Worm (Caenorhabditis elegans) whole organism, young adult: ENCODE measurements around the gene mdt-26.

Experiments
- B0261.1 ChIP-seq: sonication (generic microtip); optimal IDR thresholded peaks from 2 replicates; lab custom pipeline; 2016; ENCODE audit warnings: mild to moderate bottlenecking, missing genetic modification characterization, moderate library complexity, missing compliant biosample characterization
- B0336.3 ChIP-seq: fragments of 200-800 bp; sonication (Bioruptor generic); IDR thresholded peaks from 2 replicates; pipeline ENCODE4 v1.3.6; 2022; ENCODE audit warnings: missing genetic modification characterization, missing compliant biosample characterization
- C17E4.6 ChIP-seq: fragments of 200-800 bp; sonication (Bioruptor generic); IDR thresholded peaks from 2 replicates; pipeline ENCODE4 v1.3.6; 2022; ENCODE audit warnings: missing genetic modification reagents, missing genetic modification characterization, missing compliant biosample characterization
- F23B12.7 ChIP-seq: sonication (generic microtip); optimal IDR thresholded peaks from 2 replicates; lab custom pipeline; 2017; ENCODE audit warnings: missing genetic modification characterization, mild to moderate bottlenecking, missing compliant biosample characterization, antibody characterized with exemption, moderate library complexity; ENCODE audit not compliant: insufficient read depth
- F49E8.2 ChIP-seq: sonication (generic microtip); optimal IDR thresholded peaks from 3 replicates; lab custom pipeline; 2017; ENCODE audit warnings: missing genetic modification characterization, mild to moderate bottlenecking, missing compliant biosample characterization, antibody characterized with exemption, moderate library complexity; ENCODE audit not compliant: insufficient read depth
- F57C9.4 ChIP-seq: sonication (generic microtip); optimal IDR thresholded peaks from 2 replicates; lab custom pipeline; 2017; ENCODE audit warnings: mild to moderate bottlenecking, missing genetic modification characterization, missing compliant biosample characterization
- T07F8.4 ChIP-seq: sonication (generic microtip); optimal IDR thresholded peaks from 2 replicates; lab custom pipeline; 2016; ENCODE audit warnings: mild to moderate bottlenecking, missing genetic modification characterization, moderate library complexity, missing compliant biosample characterization
- T26A5.8 ChIP-seq: sonication (generic microtip); optimal IDR thresholded peaks from 2 replicates; lab custom pipeline; 2016; ENCODE audit warnings: missing genetic modification characterization, missing compliant biosample characterization
- Y53F4B.3 ChIP-seq: fragments of 200-800 bp; sonication (Bioruptor generic); IDR thresholded peaks from 2 replicates; pipeline ENCODE4 v1.3.6; 2022; ENCODE audit warnings: missing genetic modification reagents, missing genetic modification characterization, missing compliant biosample characterization
- Y53G8AR.9 ChIP-seq: fragments of 200-800 bp; sonication (Bioruptor generic); conservative IDR thresholded peaks from 2 replicates; pipeline ENCODE4 v1.3.6; 2022; ENCODE audit warnings: missing genetic modification reagents, missing genetic modification characterization, missing compliant biosample characterization
- Y67H2A.10 ChIP-seq: fragments of 200-800 bp; sonication (Bioruptor generic); conservative IDR thresholded peaks from 2 replicates; pipeline ENCODE4 v1.3.6; 2022; ENCODE audit warnings: missing genetic modification reagents, missing genetic modification characterization, missing compliant biosample characterization
- Y95B8A.8 ChIP-seq: fragments of 200-800 bp; sonication (Bioruptor generic); IDR thresholded peaks from 2 replicates; pipeline ENCODE4 v1.3.6; 2022; ENCODE audit warnings: missing genetic modification reagents, missing genetic modification characterization, missing compliant biosample characterization
- ZK185.1 ChIP-seq: sonication (generic microtip); optimal IDR thresholded peaks from 2 replicates; lab custom pipeline; 2016; ENCODE audit warnings: mild to moderate bottlenecking, missing genetic modification characterization, missing compliant biosample characterization; ENCODE audit not compliant: poor library complexity, severe bottlenecking
- ama-1 ChIP-seq, 3 experiments: fragments of 150-350 bp in 1 of 3; sonication (generic microtip) in 2 of 3; optimal IDR thresholded peaks; 2 replicates each; lab custom pipeline; 2014 to 2018; ENCODE audit warnings: missing biosample characterization in 2 of 3, missing genetic modification characterization in 2 of 3, missing genetic modification reagents in 2 of 3
- attf-3 ChIP-seq: fragments of 200-800 bp; sonication (Bioruptor generic); conservative IDR thresholded peaks from 2 replicates; pipeline ENCODE4 v1.3.6; 2022; ENCODE audit warnings: missing genetic modification reagents, missing genetic modification characterization, missing compliant biosample characterization
- attf-6 ChIP-seq: fragments of 200-800 bp; sonication (Bioruptor generic); IDR thresholded peaks from 2 replicates; pipeline ENCODE4 v1.3.6; 2022; ENCODE audit warnings: missing genetic modification reagents, missing genetic modification characterization, missing compliant biosample characterization
- ceh-27 ChIP-seq: fragments of 200-800 bp; sonication (Bioruptor generic); optimal IDR thresholded peaks from 2 replicates; lab custom pipeline; 2018; ENCODE audit warnings: mild to moderate bottlenecking, missing genetic modification characterization, moderate library complexity, missing compliant biosample characterization
- ceh-91 ChIP-seq: fragments of 200-800 bp; sonication (Bioruptor generic); IDR thresholded peaks from 2 replicates; pipeline ENCODE4 v1.3.6; 2022; ENCODE audit warnings: missing genetic modification reagents, missing genetic modification characterization, missing compliant biosample characterization
- chd-7 ChIP-seq: sonication (generic microtip); optimal IDR thresholded peaks from 2 replicates; lab custom pipeline; 2016; ENCODE audit warnings: mild to moderate bottlenecking, missing genetic modification characterization, moderate library complexity, missing compliant biosample characterization
- efl-1 ChIP-seq: fragments of 150-350 bp; optimal IDR thresholded peaks from 2 replicates; lab custom pipeline; 2014; ENCODE audit warnings: missing biosample characterization, missing genetic modification reagents, missing genetic modification characterization
- egl-44 ChIP-seq: fragments of 200-800 bp; sonication (Bioruptor generic); IDR thresholded peaks from 2 replicates; pipeline ENCODE4 v1.3.6; 2022; ENCODE audit warnings: missing genetic modification reagents, missing genetic modification characterization, missing compliant biosample characterization
- ets-4 ChIP-seq: fragments of 200-800 bp; sonication (Bioruptor generic); optimal IDR thresholded peaks from 2 replicates; lab custom pipeline; 2018; ENCODE audit warnings: mild to moderate bottlenecking, missing genetic modification characterization, missing compliant biosample characterization
- gei-17 ChIP-seq: fragments of 200-800 bp; sonication (Bioruptor generic); optimal IDR thresholded peaks from 2 replicates; lab custom pipeline; 2018; ENCODE audit warnings: mild to moderate bottlenecking, missing genetic modification characterization, missing compliant biosample characterization
- let-526 ChIP-seq: fragments of 200-800 bp; sonication (Bioruptor generic); IDR thresholded peaks from 2 replicates; pipeline ENCODE4 v1.3.6; 2022; ENCODE audit warnings: missing genetic modification reagents, missing genetic modification characterization, missing compliant biosample characterization
- let-607 ChIP-seq, 2 experiments: fragments of 200-800 bp in 1 of 2; sonication (Bioruptor generic) in 1 of 2; sonication (generic microtip) in 1 of 2; optimal IDR thresholded peaks; 2 replicates each; lab custom pipeline; 2016 to 2018; ENCODE audit warnings: mild to moderate bottlenecking in 2 of 2, missing compliant biosample characterization in 2 of 2, missing genetic modification characterization in 2 of 2, moderate library complexity in 2 of 2, missing genotype in 1 of 2
- lin-26 ChIP-seq: fragments of 200-800 bp; sonication (Bioruptor generic); IDR thresholded peaks from 2 replicates; pipeline ENCODE4 v1.3.6; 2022; ENCODE audit warnings: missing genetic modification reagents, missing genetic modification characterization, missing compliant biosample characterization
- lsl-1 ChIP-seq: fragments of 200-800 bp; sonication (Bioruptor generic); optimal IDR thresholded peaks from 2 replicates; lab custom pipeline; 2018; ENCODE audit warnings: mild to moderate bottlenecking, missing genetic modification characterization, moderate library complexity, missing compliant biosample characterization
- lsy-27 ChIP-seq: sonication (generic microtip); optimal IDR thresholded peaks from 2 replicates; lab custom pipeline; 2017; ENCODE audit warnings: missing genetic modification characterization, mild to moderate bottlenecking, missing compliant biosample characterization, antibody characterized with exemption, missing genotype, borderline replicate concordance; ENCODE audit not compliant: insufficient read depth
- madf-10 ChIP-seq: sonication (generic microtip); optimal IDR thresholded peaks from 2 replicates; lab custom pipeline; 2016; ENCODE audit warnings: mild to moderate bottlenecking, missing genetic modification characterization, missing compliant biosample characterization
- nfyb-1 ChIP-seq: fragments of 200-800 bp; sonication (Bioruptor generic); IDR thresholded peaks from 2 replicates; pipeline ENCODE4 v1.3.6; 2022; ENCODE audit warnings: missing genetic modification reagents, missing genetic modification characterization, missing compliant biosample characterization
- nhr-27 ChIP-seq: fragments of 200-800 bp; sonication (Bioruptor generic); optimal IDR thresholded peaks from 2 replicates; lab custom pipeline; 2018; ENCODE audit warnings: mild to moderate bottlenecking, missing genetic modification characterization, moderate library complexity, missing compliant biosample characterization
- repo-1 ChIP-seq: sonication (generic microtip); optimal IDR thresholded peaks from 2 replicates; lab custom pipeline; 2017; ENCODE audit warnings: mild to moderate bottlenecking, missing genetic modification characterization, missing compliant biosample characterization
- sdz-38 ChIP-seq: sonication (generic microtip); optimal IDR thresholded peaks from 2 replicates; lab custom pipeline; 2016; ENCODE audit warnings: missing genotype, missing genetic modification characterization, missing compliant biosample characterization
- sea-2 ChIP-seq: fragments of 200-800 bp; sonication (Bioruptor generic); IDR thresholded peaks from 2 replicates; pipeline ENCODE4 v1.3.6; 2022; ENCODE audit warnings: missing genetic modification characterization, missing compliant biosample characterization
- snpc-1.1 ChIP-seq: sonication (generic microtip); optimal IDR thresholded peaks from 2 replicates; lab custom pipeline; 2017; ENCODE audit warnings: missing genetic modification characterization, mild to moderate bottlenecking, missing compliant biosample characterization, antibody characterized with exemption, moderate library complexity, missing genotype, missing genetic modification reagents; ENCODE audit not compliant: insufficient read depth
- snpc-3.4 ChIP-seq: sonication (generic microtip); optimal IDR thresholded peaks from 2 replicates; lab custom pipeline; 2017; ENCODE audit warnings: missing genetic modification characterization, mild to moderate bottlenecking, missing compliant biosample characterization, antibody characterized with exemption, moderate library complexity, missing genotype, missing genetic modification reagents
- snpc-4 ChIP-seq, 5 experiments: fragments of 150-350 bp in 1 of 5; sonication (generic microtip) in 4 of 5; optimal IDR thresholded peaks; 2 replicates each; lab custom pipeline; 2014 to 2018; ENCODE audit warnings: missing genetic modification characterization in 5 of 5, missing biosample characterization in 3 of 5, antibody characterized with exemption in 2 of 5, mild to moderate bottlenecking in 2 of 5, missing compliant biosample characterization in 2 of 5, missing genotype in 2 of 5, moderate library complexity in 2 of 5, missing genetic modification reagents in 1 of 5
- sptf-2 ChIP-seq: fragments of 200-800 bp; sonication (Bioruptor generic); optimal IDR thresholded peaks from 2 replicates; lab custom pipeline; 2018; ENCODE audit warnings: mild to moderate bottlenecking, missing genetic modification characterization, missing compliant biosample characterization
- zim-3 ChIP-seq: sonication (generic microtip); optimal IDR thresholded peaks from 2 replicates; lab custom pipeline; 2017; ENCODE audit warnings: mild to moderate bottlenecking, missing genetic modification characterization, moderate library complexity, missing compliant biosample characterization
- ztf-26 ChIP-seq: sonication (generic microtip); optimal IDR thresholded peaks from 2 replicates; lab custom pipeline; 2017; ENCODE audit warnings: missing genetic modification characterization, missing compliant biosample characterization

The mdt-26 gene

ce11 chrII:5660736-5661734 is at the start of gene mdt-26, which contains the start of gene ift-43 (continued):
- TF ChIP-seq nfyb-1 (GFP tag; lab: Robert Waterston, UW) (peak; percentile 100), Y67H2A.10 (GFP tag; lab: Robert Waterston, UW) (peak; percentile 71; the same call in 1 of the 2 replicates), lin-26 (GFP tag; lab: Robert Waterston, UW) (peak; percentile 61), efl-1 (peak; percentile 44), ceh-27 (GFP tag; lab: Kevin White, UChicago) (peak; percentile 84), ama-1 (optimal IDR thresholded peaks at IDR 0.05; lab: Kevin White, UChicago) (peak; percentile 99), ama-1 (GFP tag; optimal IDR thresholded peaks at IDR 0.05; lab: Kevin White, UChicago) (peak in 1 of 2 experiments; percentile 61), F23B12.7 (peak; percentile 85), let-526 (GFP tag; lab: Robert Waterston, UW) (peak; percentile 90), ets-4 (GFP tag; lab: Kevin White, UChicago) (peak; percentile 49), sptf-2 (GFP tag; lab: Kevin White, UChicago) (peak; percentile 98), snpc-4 (GFP tag; optimal IDR thresholded peaks at IDR 0.05; lab: Kevin White, UChicago) (peak; percentile 59), snpc-4 (tag; optimal IDR thresholded peaks at IDR 0.05; lab: Kevin White, UChicago) (peak in 2 of 4 experiments; percentile 31 to 49), lsl-1 (GFP tag; lab: Kevin White, UChicago) (peak; percentile 64), egl-44 (GFP tag; lab: Robert Waterston, UW) (peak; percentile 81), Y53F4B.3 (0 out of 2 replicates have a peak, but pooled peaks have one; percentile 37), F57C9.4 (tag; lab: Kevin White, UChicago) (peak; percentile 37), B0336.3 (no peak), sea-2 (GFP tag; lab: Robert Waterston, UW) (0 out of 2 replicates have a peak, but pooled peaks have one; percentile 65), Y53G8AR.9 (peak; percentile 66; the same call in 1 of the 2 replicates), ceh-91 (0 out of 2 replicates have a peak, but pooled peaks have one; percentile 13), zim-3 (tag; lab: Kevin White, UChicago) (peak; percentile 72), F49E8.2 (tag; lab: Kevin White, UChicago) (no peak), attf-6 (GFP tag; lab: Robert Waterston, UW) (no peak), snpc-1.1 (tag; lab: Kevin White, UChicago) (no peak), lsy-27 (tag; lab: Kevin White, UChicago) (peak; percentile 41), sdz-38 (tag; lab: Kevin White, UChicago) (peak; percentile 16), B0261.1 (tag; lab: Kevin White, UChicago) (no peak), Y95B8A.8 (GFP tag; lab: Robert Waterston, UW) (peak; percentile 65), T26A5.8 (tag; lab: Kevin White, UChicago) (no peak), madf-10 (tag; lab: Kevin White, UChicago) (peak; percentile 79)

- TF ChIP-seq ZK185.1 (tag; lab: Kevin White, UChicago), result peak; percentile 49
- TF ChIP-seq Y53F4B.3, result no peak
- TF ChIP-seq attf-6 (GFP tag; lab: Robert Waterston, UW), result no peak
- TF ChIP-seq ceh-91, result no peak
- TF ChIP-seq C17E4.6, result no peak
- TF ChIP-seq sea-2 (GFP tag; lab: Robert Waterston, UW), result no peak
- no peak for TF ChIP-seq F23B12.7
- no peak for TF ChIP-seq snpc-1.1 (tag; lab: Kevin White, UChicago)
- TF ChIP-seq F49E8.2 (tag; lab: Kevin White, UChicago), result no peak
- TF ChIP-seq attf-3, result no peak
- no peak for TF ChIP-seq ztf-26 (tag; lab: Kevin White, UChicago)
- no peak for TF ChIP-seq gei-17 (GFP tag; lab: Kevin White, UChicago)
- peak; percentile 49 for TF ChIP-seq snpc-3.4
- no peak for TF ChIP-seq repo-1 (tag; lab: Kevin White, UChicago)
- TF ChIP-seq snpc-4 (GFP tag; optimal IDR thresholded peaks at IDR 0.05; lab: Kevin White, UChicago), result no peak
- peak in 2 of 4 experiments; percentile 37 to 39 for TF ChIP-seq snpc-4 (tag; optimal IDR thresholded peaks at IDR 0.05; lab: Kevin White, UChicago)
- TF ChIP-seq Y95B8A.8 (GFP tag; lab: Robert Waterston, UW), result no peak
- TF ChIP-seq let-607 (tag; optimal IDR thresholded peaks at IDR 0.05; lab: Kevin White, UChicago), result no peak
- no peak for TF ChIP-seq nhr-27 (tag; lab: Kevin White, UChicago)
- no peak for TF ChIP-seq B0261.1 (tag; lab: Kevin White, UChicago)
- no peak for TF ChIP-seq chd-7
- TF ChIP-seq T07F8.4 (tag; lab: Kevin White, UChicago), result no peak
These were observed 41.7 kb upstream of the mdt-26 start, which contains the start of gene dhs-6 for ce11 chrII:5619298-5619697. TSS of gene dhs-6 (minus strand) at chrII:5619319.
